Worm (Caenorhabditis elegans) whole organism, early embryonic: ENCODE results near the gene msp-50.
A peak's percentile ranks its signal among the peaks of the same experiment; 100 is the strongest.

ENCODE experiments used
- B0310.2 ChIP-seq: sonication (generic microtip); optimal IDR thresholded peaks from 2 replicates; lab custom pipeline; 2016; ENCODE audit warnings: mild to moderate bottlenecking, missing genetic modification characterization, missing compliant biosample characterization
- F13C5.2 ChIP-seq: sonication (generic microtip); optimal IDR thresholded peaks from 2 replicates; lab custom pipeline; 2017; ENCODE audit warnings: mild to moderate bottlenecking, missing genetic modification characterization, inconsistent platforms, missing compliant biosample characterization
- aly-1 ChIP-seq: sonication (generic microtip); optimal IDR thresholded peaks from 2 replicates; lab custom pipeline; 2016; ENCODE audit warnings: missing genetic modification characterization, missing compliant biosample characterization
- ama-1 ChIP-seq: fragments of 150-350 bp; optimal IDR thresholded peaks from 2 replicates; lab custom pipeline; 2014
- ceh-13 ChIP-seq: fragments of 200-800 bp; sonication (Bioruptor generic); optimal IDR thresholded peaks from 2 replicates; lab custom pipeline; 2018; ENCODE audit warnings: mild to moderate bottlenecking, missing genetic modification characterization, missing compliant biosample characterization
- ceh-36 ChIP-seq: sonication (generic microtip); optimal IDR thresholded peaks from 2 replicates; lab custom pipeline; 2016; ENCODE audit warnings: missing genetic modification characterization, inconsistent platforms, missing compliant biosample characterization
- flt-1 ChIP-seq: fragments of 200-800 bp; sonication (Bioruptor generic); IDR thresholded peaks from 2 replicates; pipeline ENCODE4 v1.3.6; 2022; ENCODE audit warnings: missing genetic modification characterization, missing compliant biosample characterization
- hmbx-1 ChIP-seq: sonication (generic microtip); optimal IDR thresholded peaks from 2 replicates; lab custom pipeline; 2016; ENCODE audit warnings: mild to moderate bottlenecking, missing genetic modification characterization, missing compliant biosample characterization
- hmg-4 ChIP-seq: fragments of 200-800 bp; sonication (Bioruptor generic); optimal IDR thresholded peaks from 2 replicates; lab custom pipeline; 2018; ENCODE audit warnings: mild to moderate bottlenecking, missing genetic modification characterization, missing compliant biosample characterization
- scrt-1 ChIP-seq: fragments of 200-800 bp; sonication (Bioruptor generic); IDR thresholded peaks from 2 replicates; pipeline ENCODE4 v1.3.6; 2022; ENCODE audit warnings: missing genetic modification characterization, missing compliant biosample characterization
- tbx-37 ChIP-seq: fragments of 200-800 bp; sonication (Bioruptor generic); conservative IDR thresholded peaks from 2 replicates; pipeline ENCODE4 v1.3.6; 2022; ENCODE audit warnings: missing genetic modification reagents, missing genetic modification characterization, missing compliant biosample characterization
- tra-4 ChIP-seq: sonication (generic microtip); optimal IDR thresholded peaks from 2 replicates; lab custom pipeline; 2017; ENCODE audit warnings: missing genetic modification characterization, missing compliant biosample characterization

- no peak for TF ChIP-seq ceh-13 (GFP tag; lab: Kevin White, UChicago)
- no peak for TF ChIP-seq scrt-1
- no peak for TF ChIP-seq flt-1 (GFP tag; lab: Robert Waterston, UW)
- TF ChIP-seq F13C5.2 = peak; percentile 5
- TF ChIP-seq B0310.2 (tag; lab: Kevin White, UChicago) = no peak
- TF ChIP-seq ama-1 (lab: Kevin White, UChicago) = no peak
- TF ChIP-seq hmbx-1 = no peak
- TF ChIP-seq tra-4 (tag; lab: Kevin White, UChicago) = no peak
- TF ChIP-seq hmg-4 (GFP tag; lab: Kevin White, UChicago) = peak; percentile 53
- TF ChIP-seq ceh-36 = no peak
- peak; percentile 59 for TF ChIP-seq aly-1 (tag; lab: Kevin White, UChicago)
- TF ChIP-seq tbx-37 (GFP tag; lab: Robert Waterston, UW) = no peak
Measured at ce11 chrII:5181497-5181896, 18.1 kb upstream of the msp-50 start.
